Worm (Caenorhabditis elegans) whole organism, L4/young adult: ENCODE data around the gene aly-3.

Source experiments
- W03F9.2 ChIP-seq: fragments of 150-350 bp; optimal IDR thresholded peaks from 2 replicates; lab custom pipeline; 2014; ENCODE audit warnings: missing biosample characterization, missing genetic modification characterization
- dao-5 ChIP-seq: sonication (generic microtip); optimal IDR thresholded peaks from 2 replicates; lab custom pipeline; 2016; ENCODE audit warnings: missing genotype, missing genetic modification characterization, moderate library complexity, missing compliant biosample characterization
- him-1 ChIP-seq: sonication (generic microtip); optimal IDR thresholded peaks from 2 replicates; lab custom pipeline; 2016; ENCODE audit warnings: missing genotype, missing genetic modification reagents, missing genetic modification characterization, missing compliant biosample characterization

aly-3 gene

ce11 chrIV:12156642-12157233 is 33.7 kb downstream of the aly-3 start, which contains the start of gene eri-12:
Gene eri-12, plus strand, starts transcription at chrIV:12156838.
- TF ChIP-seq dao-5 (tag; lab: Kevin White, UChicago) (no peak), him-1 (tag; lab: Kevin White, UChicago) (no peak), W03F9.2 (tag; lab: Kevin White, UChicago) (no peak)

- TF ChIP-seq him-1 (tag; lab: Kevin White, UChicago) = no peak
- no peak for TF ChIP-seq dao-5 (tag; lab: Kevin White, UChicago)
- no peak for TF ChIP-seq W03F9.2 (tag; lab: Kevin White, UChicago)
Measured at ce11 chrIV:12157915-12158314, 34.8 kb downstream of the aly-3 start.

DNA sequence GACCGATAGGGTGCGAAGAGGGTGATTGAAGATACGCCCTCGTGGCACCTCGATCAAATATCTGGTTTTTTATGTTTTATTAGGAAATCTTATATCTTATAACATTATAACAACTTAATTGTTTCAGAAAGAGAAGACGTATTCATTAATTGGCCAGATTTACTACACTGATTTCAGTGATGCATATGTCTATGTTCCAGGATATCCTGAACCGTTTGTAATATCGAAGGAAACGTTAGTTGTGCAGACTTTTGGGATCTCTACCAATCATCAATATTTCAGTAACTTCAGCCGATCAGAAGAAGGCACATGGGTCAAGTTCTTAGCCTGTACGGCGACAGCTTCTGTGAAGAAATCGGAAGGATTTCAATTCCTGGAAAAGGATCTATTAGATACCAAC is 37.3 kb downstream of the aly-3 start:
- TF ChIP-seq dao-5 (tag; lab: Kevin White, UChicago) (no peak), W03F9.2 (tag; lab: Kevin White, UChicago) (no peak), him-1 (tag; lab: Kevin White, UChicago) (no peak)

DNA sequence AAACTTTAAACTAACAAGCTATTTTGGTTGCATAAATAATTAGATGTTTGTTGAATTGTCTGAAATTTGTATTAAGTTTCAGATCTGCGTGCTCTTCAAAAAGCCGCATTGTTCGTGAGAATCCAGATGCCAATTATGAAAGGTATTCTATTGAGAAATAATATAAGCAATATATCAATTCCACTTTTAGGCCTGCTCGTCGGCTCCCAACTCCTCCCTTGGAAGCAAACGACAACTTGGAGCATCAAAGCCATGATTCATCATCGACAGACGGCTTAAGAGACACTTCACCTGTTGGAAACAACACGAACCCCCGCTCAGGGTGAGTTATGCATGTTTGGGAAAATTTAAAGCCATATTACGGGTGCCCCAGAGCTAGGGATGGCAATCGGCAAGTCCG is 39.6 kb downstream of the aly-3 start:
- TF ChIP-seq him-1 (tag; lab: Kevin White, UChicago) = no peak
- no peak for TF ChIP-seq dao-5 (tag; lab: Kevin White, UChicago)
- TF ChIP-seq W03F9.2 (tag; lab: Kevin White, UChicago) = no peak

DNA sequence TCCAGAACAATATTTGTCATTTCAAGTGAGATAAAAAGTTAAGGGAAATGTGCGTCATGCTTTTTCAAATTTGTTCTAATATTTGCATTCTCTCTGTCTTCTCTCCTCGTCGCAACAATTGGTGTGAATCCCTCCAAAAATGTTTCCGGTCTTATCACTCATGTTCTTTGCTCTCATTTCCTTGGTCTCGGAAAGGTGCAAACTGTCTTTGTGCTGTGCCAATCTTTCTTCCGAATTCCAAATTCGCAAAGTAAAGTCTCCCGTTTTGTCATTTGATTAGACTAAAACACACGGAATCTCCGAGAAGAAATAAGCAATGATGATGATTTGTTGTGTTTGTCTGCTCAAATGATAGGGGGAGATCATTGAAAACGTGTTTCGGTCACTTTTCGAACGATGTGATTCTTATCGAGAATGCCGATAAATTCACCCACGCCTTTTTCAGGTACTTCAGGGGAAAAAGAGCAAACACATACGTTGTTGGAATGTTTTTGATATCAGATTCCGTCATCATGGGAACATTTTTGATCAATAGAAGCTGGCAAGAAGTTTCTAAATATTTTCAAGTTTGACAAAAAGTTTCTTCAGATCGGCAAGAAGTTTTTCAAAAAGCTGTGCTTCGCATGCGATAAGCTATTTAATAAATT is 42.5 kb downstream of the aly-3 start:
- TF ChIP-seq dao-5 (tag; lab: Kevin White, UChicago) (no peak), W03F9.2 (tag; lab: Kevin White, UChicago) (no peak), him-1 (tag; lab: Kevin White, UChicago) (no peak)

DNA sequence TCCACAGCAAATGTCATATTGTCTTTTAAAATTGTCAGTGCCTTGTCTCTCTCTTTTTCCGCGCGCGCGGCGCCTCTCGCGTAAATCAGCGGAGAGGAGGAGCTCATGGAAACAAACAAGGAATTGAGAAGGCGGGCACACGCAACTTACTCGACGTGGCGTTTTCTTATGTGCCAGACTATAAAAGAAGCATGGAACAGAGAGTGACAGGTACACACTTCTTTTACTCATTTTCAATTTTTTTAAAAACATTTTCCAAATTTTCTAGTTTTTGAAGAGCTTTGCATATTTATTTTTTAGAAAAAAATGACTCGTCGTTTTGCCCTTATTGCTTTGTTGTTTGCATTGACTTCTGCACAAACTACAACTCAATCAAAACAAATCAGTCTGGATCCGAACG is 44.9 kb downstream of the aly-3 start, which contains the start of gene F20B10.3:
F20B10.3 (plus strand) TSS at position 301 of the 400 bp plus-strand sequence.
- TF ChIP-seq dao-5 (tag; lab: Kevin White, UChicago) (no peak), him-1 (tag; lab: Kevin White, UChicago) (no peak), W03F9.2 (tag; lab: Kevin White, UChicago) (no peak)
